Fruit fly (Drosophila melanogaster): Measurements from ENCODE around the gene sov.

DNA sequence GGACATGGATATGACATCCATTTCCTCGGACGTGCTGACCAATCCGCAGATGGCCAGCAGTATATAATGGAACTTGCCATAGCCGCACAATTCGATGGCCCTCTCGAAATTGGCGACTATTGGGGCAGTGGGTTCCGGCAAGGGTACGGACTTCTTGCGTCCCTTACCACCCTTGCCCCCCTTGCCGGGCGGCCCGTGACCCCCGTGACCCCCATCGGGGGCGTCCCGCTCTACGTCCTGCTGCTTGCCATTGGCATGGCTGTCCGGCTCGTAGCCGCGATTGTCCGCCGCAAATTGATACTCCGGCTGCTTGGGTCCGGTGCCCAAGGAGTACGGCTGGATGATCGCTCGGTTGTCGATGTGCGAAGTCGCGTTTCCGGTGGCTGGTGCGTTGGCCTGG is 32.5 kb upstream of the sov start:
- TF ChIP-seq CG6854 (GFP tag; optimal IDR thresholded peaks at IDR 0.05) (no peak), mam (GFP tag; optimal IDR thresholded peaks at IDR 0.05) (no peak), CG33557 (GFP tag; optimal IDR thresholded peaks at IDR 0.05) (no peak), trem (tag; optimal IDR thresholded peaks at IDR 0.05) (no peak), CG3847 (GFP tag; IDR thresholded peaks at IDR 0.05) (no peak), ato (GFP tag; IDR thresholded peaks at IDR 0.05; ENCODE audit: partially characterized antibody) (no peak), CG10654 (GFP tag; optimal IDR thresholded peaks at IDR 0.05) (no peak), NfI (GFP tag; optimal IDR thresholded peaks at IDR 0.05) (no peak), CG2202 (tag; optimal IDR thresholded peaks at IDR 0.05) (no peak)
